Worm (Caenorhabditis elegans): ENCODE results near the gene ced-9.

DNA sequence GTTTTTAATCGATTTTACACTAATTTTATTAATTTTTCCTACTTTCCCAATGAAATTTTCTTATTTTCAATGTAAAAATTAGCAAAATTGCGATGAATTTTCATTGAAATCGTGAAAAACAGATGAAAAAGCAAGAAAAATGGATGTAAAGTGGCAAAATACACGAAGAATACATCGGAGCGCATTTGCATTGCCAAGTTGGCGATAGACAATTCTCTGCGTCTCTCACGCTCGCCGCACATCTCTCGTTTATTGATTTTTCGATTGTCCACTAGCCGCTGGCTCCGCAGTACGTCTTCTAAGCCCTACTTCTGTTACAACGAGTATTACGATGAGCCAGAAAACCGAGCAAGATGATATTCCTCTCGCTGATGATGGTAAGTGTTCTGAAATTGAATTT lies 16.2 kb upstream of the ced-9 start, which contains the start of gene unc-69:
- TF ChIP-seq hnd-1 (tag; optimal IDR thresholded peaks at IDR 0.05) (no peak), hmg-4 (GFP tag; optimal IDR thresholded peaks at IDR 0.05) (no peak), ama-1 (optimal IDR thresholded peaks at IDR 0.05) (no peak)
